Fruit fly (Drosophila melanogaster) whole organism, embryonic: ENCODE measurements around the gene Tasp1.

Source experiments
- Adf1 ChIP-seq: fragments of 200-800 bp; sonication (Bioruptor generic); IDR thresholded peaks from 2 replicates; pipeline ENCODE4 v1.3.6; 2022; ENCODE audit warnings: missing biosample characterization, missing genetic modification characterization
- Bdp1 ChIP-seq: fragments of 200-800 bp; sonication (Bioruptor generic); optimal IDR thresholded peaks from 3 replicates; lab custom pipeline; 2016; ENCODE audit warnings: missing biosample characterization, missing genetic modification characterization
- BtbVII ChIP-seq: fragments of 200-800 bp; sonication (Bioruptor generic); optimal IDR thresholded peaks from 3 replicates; lab custom pipeline; 2017; ENCODE audit warnings: missing biosample characterization, mild to moderate bottlenecking, missing genetic modification characterization
- Bteb2 ChIP-seq: fragments of 200-800 bp; sonication (Bioruptor generic); optimal IDR thresholded peaks from 2 replicates; lab custom pipeline; 2016; ENCODE audit warnings: missing biosample characterization, missing genetic modification characterization
- CG10209 ChIP-seq: fragments of 200-800 bp; sonication (Bioruptor generic); optimal IDR thresholded peaks from 3 replicates; lab custom pipeline; 2017; ENCODE audit warnings: missing biosample characterization, mild to moderate bottlenecking, missing genetic modification characterization, missing genetic modification reagents
- CG11093 ChIP-seq: fragments of 200-800 bp; sonication (Bioruptor generic); IDR thresholded peaks from 3 replicates; pipeline ENCODE4 v1.3.6; 2022; ENCODE audit warnings: missing biosample characterization, missing genetic modification characterization
- CG12104 ChIP-seq: fragments of 200-800 bp; sonication (Bioruptor generic); optimal IDR thresholded peaks from 3 replicates; lab custom pipeline; 2016; ENCODE audit warnings: missing biosample characterization, missing genetic modification characterization
- CG15011 ChIP-seq: fragments of 200-800 bp; sonication (Bioruptor generic); optimal IDR thresholded peaks from 3 replicates; lab custom pipeline; 2018; ENCODE audit warnings: missing biosample characterization, mild to moderate bottlenecking, missing genetic modification characterization
- CG15696 ChIP-seq: fragments of 200-800 bp; sonication (Bioruptor generic); optimal IDR thresholded peaks from 2 replicates; lab custom pipeline; 2019; ENCODE audit warnings: missing biosample characterization, mild to moderate bottlenecking, missing genetic modification characterization, moderate library complexity
- CG16779 ChIP-seq: fragments of 200-800 bp; sonication (Bioruptor generic); IDR thresholded peaks from 2 replicates; pipeline ENCODE4 v1.3.6; 2022; ENCODE audit warnings: missing biosample characterization, missing genetic modification characterization
- CG16815 ChIP-seq: fragments of 200-800 bp; sonication (Bioruptor generic); optimal IDR thresholded peaks from 3 replicates; lab custom pipeline; 2017; ENCODE audit warnings: missing biosample characterization, mild to moderate bottlenecking, missing genetic modification characterization
- CG16863 ChIP-seq: fragments of 200-800 bp; sonication (Bioruptor generic); optimal IDR thresholded peaks from 3 replicates; lab custom pipeline; 2016; ENCODE audit warnings: missing biosample characterization, missing genetic modification characterization
- CG18764 ChIP-seq: fragments of 200-800 bp; sonication (Bioruptor generic); optimal IDR thresholded peaks from 3 replicates; lab custom pipeline; 2016; ENCODE audit warnings: missing biosample characterization, missing genetic modification characterization
- CG2116 ChIP-seq: fragments of 200-800 bp; sonication (Bioruptor generic); optimal IDR thresholded peaks from 3 replicates; lab custom pipeline; 2018; ENCODE audit warnings: missing biosample characterization, mild to moderate bottlenecking, missing genetic modification characterization
- CG32532 ChIP-seq: fragments of 200-800 bp; sonication (Bioruptor generic); IDR thresholded peaks from 2 replicates; pipeline ENCODE4 v1.3.6; 2022; ENCODE audit warnings: missing biosample characterization, missing genetic modification characterization
- CG34376 ChIP-seq: fragments of 200-800 bp; sonication (Bioruptor generic); optimal IDR thresholded peaks from 2 replicates; lab custom pipeline; 2018; ENCODE audit warnings: missing biosample characterization, mild to moderate bottlenecking, missing genetic modification characterization
- CG4328 ChIP-seq: fragments of 200-800 bp; sonication (Bioruptor generic); optimal IDR thresholded peaks from 3 replicates; lab custom pipeline; 2017; ENCODE audit warnings: missing biosample characterization, missing genetic modification reagents, missing genetic modification characterization
- CG7556 ChIP-seq: fragments of 200-800 bp; sonication (Bioruptor generic); optimal IDR thresholded peaks from 2 replicates; lab custom pipeline; 2017; ENCODE audit warnings: missing biosample characterization, mild to moderate bottlenecking, missing genetic modification characterization
- CG7745 ChIP-seq: fragments of 200-800 bp; sonication (Bioruptor generic); optimal IDR thresholded peaks from 2 replicates; lab custom pipeline; 2018; ENCODE audit warnings: missing biosample characterization, mild to moderate bottlenecking, missing genetic modification characterization, moderate library complexity
- Camta ChIP-seq: fragments of 200-800 bp; sonication (Bioruptor generic); optimal IDR thresholded peaks from 2 replicates; lab custom pipeline; 2016; ENCODE audit warnings: missing biosample characterization, missing genetic modification characterization
- CkIIα-i1 ChIP-seq: fragments of 200-800 bp; sonication (Bioruptor generic); IDR thresholded peaks from 2 replicates; pipeline ENCODE4 v1.3.6; 2022; ENCODE audit warnings: missing biosample characterization, missing genetic modification characterization
- Dfd ChIP-seq, 2 experiments: fragments of >200 bp; optimal IDR thresholded peaks; 2 replicates each; lab custom pipeline; 2017; ENCODE audit warnings: missing biosample characterization in 2 of 2, missing genetic modification characterization in 2 of 2
- HLHmδ ChIP-seq: fragments of 200-800 bp; sonication (Bioruptor generic); optimal IDR thresholded peaks from 2 replicates; lab custom pipeline; 2018; ENCODE audit warnings: missing biosample characterization, mild to moderate bottlenecking, missing genetic modification characterization, moderate library complexity
- Hmx ChIP-seq: fragments of 200-800 bp; sonication (Bioruptor generic); optimal IDR thresholded peaks from 2 replicates; lab custom pipeline; 2016; ENCODE audit warnings: missing biosample characterization, missing genetic modification characterization
- Hr51 ChIP-seq, 2 experiments: fragments of 200-800 bp; sonication (Bioruptor generic); optimal IDR thresholded peaks; 2 replicates in 1 of 2; 3 replicates in 1 of 2; lab custom pipeline; 2016 to 2018; ENCODE audit warnings: missing biosample characterization in 2 of 2, missing genetic modification characterization in 2 of 2, mild to moderate bottlenecking in 1 of 2, moderate library complexity in 1 of 2
- Lim3 ChIP-seq: fragments of 200-800 bp; sonication (Bioruptor generic); IDR thresholded peaks from 2 replicates; pipeline ENCODE4 v1.3.6; 2022; ENCODE audit warnings: missing biosample characterization, missing genetic modification characterization
- Meics ChIP-seq: fragments of 200-800 bp; sonication (Bioruptor generic); optimal IDR thresholded peaks from 2 replicates; lab custom pipeline; 2017; ENCODE audit warnings: missing biosample characterization, mild to moderate bottlenecking, missing genetic modification characterization
- Rfx ChIP-seq: fragments of 200-800 bp; sonication (Bioruptor generic); IDR thresholded peaks from 2 replicates; pipeline ENCODE4 v1.3.6; 2022; ENCODE audit warnings: missing biosample characterization, missing genetic modification characterization
- Sry-β ChIP-seq: fragments of 200-800 bp; sonication (Bioruptor generic); optimal IDR thresholded peaks from 2 replicates; lab custom pipeline; 2018; ENCODE audit warnings: missing biosample characterization, mild to moderate bottlenecking, missing genetic modification characterization, moderate library complexity
- Taf1 ChIP-seq: fragments of 200-800 bp; sonication (Bioruptor generic); IDR thresholded peaks from 2 replicates; pipeline ENCODE4 v1.3.6; 2022; ENCODE audit warnings: missing biosample characterization, missing genetic modification characterization
- Usf ChIP-seq: fragments of 200-800 bp; sonication (Bioruptor generic); optimal IDR thresholded peaks from 2 replicates; lab custom pipeline; 2017; ENCODE audit warnings: missing genotype, missing biosample characterization, missing genetic modification characterization
- ab ChIP-seq: fragments of 200-800 bp; sonication (Bioruptor generic); optimal IDR thresholded peaks from 2 replicates; lab custom pipeline; 2016; ENCODE audit warnings: missing biosample characterization, missing genetic modification characterization
- ac ChIP-seq: fragments of 200-800 bp; sonication (Bioruptor generic); optimal IDR thresholded peaks from 3 replicates; lab custom pipeline; 2017; ENCODE audit warnings: missing biosample characterization, mild to moderate bottlenecking, missing genetic modification characterization
- amos ChIP-seq: fragments of 200-800 bp; sonication (Bioruptor generic); IDR thresholded peaks from 2 replicates; pipeline ENCODE4 v1.3.6; 2022; ENCODE audit warnings: missing biosample characterization, missing genetic modification characterization; ENCODE audit not compliant: partially characterized antibody
- bigmax ChIP-seq: fragments of 200-800 bp; sonication (Bioruptor generic); optimal IDR thresholded peaks from 2 replicates; lab custom pipeline; 2018; ENCODE audit warnings: missing biosample characterization, mild to moderate bottlenecking, missing genetic modification characterization
- bowl ChIP-seq: fragments of 200-800 bp; sonication (Bioruptor generic); IDR thresholded peaks from 2 replicates; pipeline ENCODE4 v1.3.6; 2022; ENCODE audit warnings: missing biosample characterization, missing genetic modification characterization
- btn ChIP-seq: fragments of 200-800 bp; sonication (Bioruptor generic); optimal IDR thresholded peaks from 2 replicates; lab custom pipeline; 2016; ENCODE audit warnings: missing biosample characterization, missing genetic modification characterization
- cato ChIP-seq: fragments of 200-800 bp; sonication (Bioruptor generic); optimal IDR thresholded peaks from 2 replicates; lab custom pipeline; 2016; ENCODE audit warnings: missing biosample characterization, missing genetic modification characterization, borderline replicate concordance
- gfzf ChIP-seq: fragments of 200-800 bp; sonication (Bioruptor generic); optimal IDR thresholded peaks from 2 replicates; lab custom pipeline; 2016; ENCODE audit warnings: missing biosample characterization, mild to moderate bottlenecking, missing genetic modification characterization, moderate library complexity
- gro ChIP-seq: fragments of 200-800 bp; sonication (Bioruptor generic); optimal IDR thresholded peaks from 2 replicates; lab custom pipeline; 2016; ENCODE audit warnings: missing biosample characterization, missing genetic modification characterization
- jing ChIP-seq: fragments of 200-800 bp; sonication (Bioruptor generic); optimal IDR thresholded peaks from 2 replicates; lab custom pipeline; 2018; ENCODE audit warnings: missing biosample characterization, mild to moderate bottlenecking, missing genetic modification characterization
- lov ChIP-seq, 2 experiments: fragments of 200-800 bp in 1 of 2; fragments of >200 bp in 1 of 2; sonication (Bioruptor generic) in 1 of 2; IDR thresholded peaks in 1 of 2; optimal IDR thresholded peaks in 1 of 2; 2 replicates in 1 of 2; 3 replicates in 1 of 2; pipeline versions ENCODE4 v1.3.6 to Lab custom; 2017 to 2022; ENCODE audit warnings: missing biosample characterization in 1 of 2, missing genetic modification characterization in 1 of 2
- mirr ChIP-seq: fragments of 200-800 bp; sonication (Bioruptor generic); optimal IDR thresholded peaks from 3 replicates; lab custom pipeline; 2018; ENCODE audit warnings: missing biosample characterization, mild to moderate bottlenecking, missing genetic modification characterization
- nmo ChIP-seq: fragments of 200-800 bp; sonication (Bioruptor generic); optimal IDR thresholded peaks from 2 replicates; lab custom pipeline; 2018; ENCODE audit warnings: missing biosample characterization, mild to moderate bottlenecking, missing genetic modification characterization, moderate library complexity
- phol ChIP-seq: fragments of 200-800 bp; sonication (Bioruptor generic); optimal IDR thresholded peaks from 3 replicates; lab custom pipeline; 2018; ENCODE audit warnings: missing biosample characterization, mild to moderate bottlenecking, missing genetic modification characterization, moderate library complexity
- sens ChIP-seq: fragments of 200-800 bp; sonication (Bioruptor generic); peaks from one replicate; lab custom pipeline; 2016; ENCODE audit warnings: missing biosample characterization, missing genetic modification characterization
- sim ChIP-seq: fragments of 200-800 bp; sonication (Bioruptor generic); IDR thresholded peaks from 2 replicates; pipeline ENCODE4 v1.3.6; 2022; ENCODE audit warnings: missing biosample characterization, missing genetic modification characterization
- so ChIP-seq: fragments of 200-800 bp; sonication (Bioruptor generic); IDR thresholded peaks from 3 replicates; pipeline ENCODE4 v1.3.6; 2022; ENCODE audit warnings: missing biosample characterization, missing genetic modification characterization
- tap ChIP-seq: fragments of 200-800 bp; optimal IDR thresholded peaks from 3 replicates; lab custom pipeline; 2019; ENCODE audit warnings: missing biosample characterization, mild to moderate bottlenecking, missing genetic modification characterization, moderate library complexity
- vnd ChIP-seq: fragments of 200-800 bp; sonication (Bioruptor generic); IDR thresholded peaks from 3 replicates; pipeline ENCODE4 v1.3.6; 2022; ENCODE audit warnings: missing biosample characterization, missing genetic modification characterization; ENCODE audit not compliant: partially characterized antibody

Tasp1 gene

DNA sequence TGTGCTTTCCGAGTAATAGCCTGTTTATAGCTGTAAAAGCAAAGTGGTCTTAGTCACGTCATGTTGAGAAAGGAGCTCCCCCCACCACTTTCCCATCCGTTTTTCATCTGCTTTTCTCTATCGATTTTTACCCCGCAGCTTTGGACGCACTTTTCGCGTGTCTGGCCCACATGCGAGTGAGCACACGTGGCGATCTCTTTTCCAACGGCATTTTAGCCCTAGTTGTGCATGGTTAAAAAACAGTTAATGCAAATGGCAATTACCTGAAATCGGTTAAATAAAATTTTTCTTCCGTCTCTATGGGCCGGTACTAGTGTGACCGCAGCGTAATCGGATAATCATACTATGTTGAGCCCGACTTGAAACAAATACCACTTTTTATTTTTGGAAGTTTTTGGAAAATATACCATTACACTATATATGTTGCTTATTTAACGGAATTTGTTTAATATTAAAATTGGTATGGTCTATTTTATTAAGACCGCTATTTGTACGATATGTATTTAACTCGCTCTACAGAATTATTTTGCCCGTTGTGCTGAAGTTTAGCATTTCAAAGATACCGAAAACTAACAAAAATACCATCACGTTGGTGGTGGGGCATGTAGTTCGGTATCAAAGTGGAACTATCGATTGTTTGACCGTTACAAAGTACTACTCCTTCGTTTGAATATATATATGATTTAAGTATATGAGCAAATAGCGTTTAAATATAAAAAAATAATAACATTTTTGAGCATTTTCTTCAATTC is 24.9 kb upstream of the Tasp1 start, which contains the start of gene Zn72D (continued):
- no peak for TF ChIP-seq Hmx (GFP tag; lab: Kevin White, UChicago)
- no peak for TF ChIP-seq Taf1 (GFP tag; lab: Robert Waterston, UW)
- TF ChIP-seq CG10209 (GFP tag; lab: Kevin White, UChicago), result no peak
- TF ChIP-seq Meics (GFP tag; lab: Kevin White, UChicago), result no peak
- no peak for TF ChIP-seq CG15696 (tag; lab: Kevin White, UChicago)
- no peak for TF ChIP-seq vnd (GFP tag; lab: Robert Waterston, UW)
- TF ChIP-seq phol (tag; lab: Kevin White, UChicago), result peak; percentile 1
- TF ChIP-seq Bdp1 (GFP tag; lab: Kevin White, UChicago), result no peak
- no peak for TF ChIP-seq CG7556 (GFP tag; lab: Kevin White, UChicago)
- TF ChIP-seq mirr (GFP tag; lab: Kevin White, UChicago), result no peak
- TF ChIP-seq bigmax (GFP tag; lab: Kevin White, UChicago), result no peak
- TF ChIP-seq Sry-β (GFP tag; lab: Kevin White, UChicago), result no peak
- no peak for TF ChIP-seq CG18764 (GFP tag; lab: Kevin White, UChicago)
- no peak for TF ChIP-seq gro
- no peak for TF ChIP-seq Camta (GFP tag; lab: Kevin White, UChicago)
- no peak for TF ChIP-seq CkIIα-i1 (GFP tag; lab: Robert Waterston, UW)
- no peak for TF ChIP-seq ab (GFP tag; lab: Kevin White, UChicago)
- no peak for TF ChIP-seq CG32532 (GFP tag; lab: Robert Waterston, UW)
- TF ChIP-seq amos (GFP tag; lab: Robert Waterston, UW), result 0 out of 2 replicates have a peak, but pooled peaks have one; percentile 18
- TF ChIP-seq bowl (GFP tag; lab: Robert Waterston, UW), result no peak
- no peak for TF ChIP-seq sim
- TF ChIP-seq Rfx, result no peak
- no peak for TF ChIP-seq lov (optimal IDR thresholded peaks at IDR 0.05; lab: Kevin White, UChicago)
- TF ChIP-seq lov (GFP tag; IDR thresholded peaks at IDR 0.05; lab: Robert Waterston, UW), result no peak
- no peak for TF ChIP-seq Usf
- no peak for TF ChIP-seq BtbVII (GFP tag; lab: Kevin White, UChicago)
- TF ChIP-seq cato (GFP tag; lab: Kevin White, UChicago), result no peak
- TF ChIP-seq CG7745 (tag; lab: Kevin White, UChicago), result no peak
- TF ChIP-seq Lim3 (GFP tag; lab: Robert Waterston, UW), result no peak
- no peak for TF ChIP-seq CG15011 (GFP tag; lab: Kevin White, UChicago)
- TF ChIP-seq CG16863 (GFP tag; lab: Kevin White, UChicago), result no peak
- TF ChIP-seq Adf1 (GFP tag; lab: Robert Waterston, UW), result no peak
- no peak for TF ChIP-seq jing (GFP tag; lab: Kevin White, UChicago)
- TF ChIP-seq Bteb2 (GFP tag; lab: Kevin White, UChicago), result no peak
- no peak for TF ChIP-seq btn (GFP tag; lab: Kevin White, UChicago)
- TF ChIP-seq gfzf (GFP tag; lab: Kevin White, UChicago), result peak; percentile 70
- no peak for TF ChIP-seq CG16779 (GFP tag; lab: Robert Waterston, UW)
- TF ChIP-seq CG34376, result peak; percentile 1
- TF ChIP-seq CG11093 (GFP tag; lab: Robert Waterston, UW), result no peak
- no peak for TF ChIP-seq CG16815
- no peak for TF ChIP-seq Hr51 (GFP tag; optimal IDR thresholded peaks at IDR 0.05; lab: Kevin White, UChicago)
- no peak for TF ChIP-seq CG12104 (GFP tag; lab: Kevin White, UChicago)
- TF ChIP-seq sens (GFP tag; lab: Kevin White, UChicago), result peak; percentile 44
- TF ChIP-seq Dfd (GFP tag; optimal IDR thresholded peaks at IDR 0.05; lab: Kevin White, UChicago), result no peak
- TF ChIP-seq CG4328 (GFP tag; lab: Kevin White, UChicago), result no peak
- peak; percentile 26 for TF ChIP-seq CG2116 (GFP tag; lab: Kevin White, UChicago)
- no peak for TF ChIP-seq nmo (GFP tag; lab: Kevin White, UChicago)
- no peak for TF ChIP-seq so (GFP tag; lab: Robert Waterston, UW)
- no peak for TF ChIP-seq ac
- TF ChIP-seq tap (tag; lab: Kevin White, UChicago), result no peak
- TF ChIP-seq HLHmδ, result no peak
